Worm (Caenorhabditis elegans): ENCODE results near the gene F46C5.1.

DNA sequence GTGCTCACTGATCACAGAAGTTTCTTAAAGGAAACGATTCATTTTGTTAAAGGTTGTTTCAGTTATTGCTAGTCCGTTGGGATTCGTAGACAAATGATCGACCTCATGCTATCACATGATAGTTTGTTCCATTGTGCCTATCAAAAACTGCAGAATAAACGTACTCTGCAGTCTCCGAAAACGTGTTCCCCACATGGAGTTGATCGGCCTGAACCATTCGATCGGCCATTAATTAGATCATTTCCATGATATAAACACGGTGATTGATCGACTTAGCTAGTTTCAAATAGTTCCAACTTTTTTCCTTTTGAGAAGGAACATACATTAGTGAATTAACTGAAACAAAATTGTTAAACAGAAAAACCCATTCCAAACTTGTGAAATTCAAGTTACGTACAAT is 1.7 kb upstream of the F46C5.1 start:
- TF ChIP-seq unc-39 (tag; optimal IDR thresholded peaks at IDR 0.05) (no peak), ZK546.5 (tag; optimal IDR thresholded peaks at IDR 0.05) (no peak), fos-1 (tag; optimal IDR thresholded peaks at IDR 0.05) (no peak)

Measured in whole organism, L2 larva.